Worm (Caenorhabditis elegans): ENCODE results near the gene sbt-1.

ce11 chrV:20850580-20850979 lies 21.9 kb upstream of the sbt-1 start, which contains the start of gene clec-264:
- no peak for TF ChIP-seq mdl-1 (tag; optimal IDR thresholded peaks at IDR 0.05)
- no peak for TF ChIP-seq ceh-28 (tag; optimal IDR thresholded peaks at IDR 0.05)
- TF ChIP-seq mdt-29 (GFP tag; IDR thresholded peaks at IDR 0.05): no peak
- TF ChIP-seq lir-3 (tag; optimal IDR thresholded peaks at IDR 0.05): no peak
- no peak for TF ChIP-seq ces-1 (GFP tag; optimal IDR thresholded peaks at IDR 0.05)
- no peak for TF ChIP-seq lin-39 (tag; optimal IDR thresholded peaks at IDR 0.05)
- TF ChIP-seq R02D3.7 (tag; optimal IDR thresholded peaks at IDR 0.05): no peak
- no peak for TF ChIP-seq skn-1 (tag; optimal IDR thresholded peaks at IDR 0.05)
- no peak for TF ChIP-seq mep-1 (tag; optimal IDR thresholded peaks at IDR 0.05)
